Worm (Caenorhabditis elegans) whole organism, L1 larva: Measurements from ENCODE around the gene myrf-1.

Experiments used
- ces-1 ChIP-seq: fragments of 150-350 bp; optimal IDR thresholded peaks from 2 replicates; lab custom pipeline; 2014; ENCODE audit warnings: missing biosample characterization, missing genetic modification reagents, missing genetic modification characterization
- elt-3 ChIP-seq, 6 experiments: fragments of 150-350 bp in 1 of 6; sonication (generic microtip); optimal IDR thresholded peaks; 2 replicates each; lab custom pipeline; 2017 to 2018; ENCODE audit warnings: missing biosample characterization in 6 of 6, missing genetic modification characterization in 6 of 6, inconsistent platforms in 1 of 6
- fkh-10 ChIP-seq: sonication (generic microtip); optimal IDR thresholded peaks from 2 replicates; lab custom pipeline; 2017; ENCODE audit warnings: missing biosample characterization, missing genetic modification reagents, missing genetic modification characterization
- nhr-28 ChIP-seq: fragments of 150-350 bp; optimal IDR thresholded peaks from 2 replicates; lab custom pipeline; 2014; ENCODE audit warnings: missing biosample characterization, missing genetic modification characterization
- rnt-1 ChIP-seq: sonication (generic microtip); optimal IDR thresholded peaks from 2 replicates; lab custom pipeline; 2016; ENCODE audit warnings: mild to moderate bottlenecking, missing genetic modification characterization, moderate library complexity, missing compliant biosample characterization
- unc-62 ChIP-seq: fragments of 150-350 bp; optimal IDR thresholded peaks from 2 replicates; lab custom pipeline; 2014; ENCODE audit warnings: missing biosample characterization, missing genetic modification reagents, missing genetic modification characterization

DNA sequence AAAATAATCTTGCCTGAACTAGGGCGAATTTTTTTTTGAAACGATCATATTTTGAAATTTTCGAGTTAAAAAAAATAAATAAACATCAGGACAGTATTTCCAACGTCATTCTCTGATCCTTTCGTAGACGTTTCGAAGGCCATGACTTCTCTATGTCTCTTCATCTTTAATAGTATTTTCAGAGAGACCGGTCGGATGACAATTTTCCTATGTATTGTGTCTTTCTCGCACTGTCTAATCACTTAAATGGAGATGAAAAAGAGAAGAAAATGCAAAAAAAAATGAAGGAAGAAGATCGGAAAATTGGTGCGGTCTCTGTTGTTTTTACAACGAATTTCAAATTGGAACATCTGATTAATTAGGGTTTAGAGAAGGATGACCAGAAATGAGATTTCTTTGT, 22.8 kb upstream of the myrf-1 start:
- TF ChIP-seq nhr-28 (tag; lab: Kevin White, UChicago) (no peak), ces-1 (no peak), elt-3 (tag; optimal IDR thresholded peaks at IDR 0.05; lab: Kevin White, UChicago) (peak in 3 of 6 experiments; percentile 18 to 49 (median 36)), rnt-1 (tag; lab: Kevin White, UChicago) (no peak), unc-62 (GFP tag; lab: Kevin White, UChicago) (no peak), fkh-10 (no peak)
